Fruit fly (Drosophila melanogaster): Measurements from ENCODE around the gene Tl.

Gene Tl

DNA sequence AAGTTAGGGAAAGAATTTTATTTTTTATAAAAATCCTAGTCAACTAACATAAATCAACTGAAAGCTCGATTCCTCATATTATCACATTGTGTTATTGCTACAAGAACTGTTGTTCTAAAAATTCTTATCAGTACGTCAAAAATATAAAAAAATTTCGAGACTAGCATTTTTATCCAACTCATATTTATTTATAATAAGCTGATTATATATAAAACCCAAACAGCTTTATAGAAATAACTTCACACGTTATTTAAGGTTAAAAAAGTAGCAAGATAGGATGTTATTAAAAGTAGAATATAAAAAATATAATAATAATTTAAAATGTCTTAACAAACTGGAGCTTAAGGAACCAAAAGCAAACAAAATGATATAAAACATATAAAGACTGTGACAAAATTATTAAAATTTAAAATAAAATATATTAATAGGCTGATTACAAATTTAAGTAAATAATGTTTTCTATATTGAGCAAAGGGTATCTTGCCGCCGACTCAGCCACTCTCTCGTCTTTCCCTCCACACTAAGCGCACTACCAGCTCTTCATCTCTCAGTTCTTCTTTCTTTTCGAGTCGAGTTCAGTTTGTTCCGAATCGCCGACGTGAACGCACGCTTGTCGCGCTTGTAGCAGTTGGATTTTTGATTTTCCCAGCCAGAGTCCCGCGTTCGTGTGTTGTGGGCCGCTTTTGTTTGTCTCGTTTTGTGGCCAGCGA lies at the start of gene Tl:
Gene Tl, plus strand, starts transcription at position 573 of the 710 bp plus-strand sequence.
- TF ChIP-seq Ets98B (GFP tag; IDR thresholded peaks at IDR 0.05) (peak; percentile 63), CG34367 (tag; optimal IDR thresholded peaks at IDR 0.05) (no peak), CG8159 (tag; optimal IDR thresholded peaks at IDR 0.05) (peak; percentile 19), CG9948 (tag; optimal IDR thresholded peaks at IDR 0.05) (peak; percentile 26), gl (tag; optimal IDR thresholded peaks at IDR 0.05) (no peak), Pif1A (GFP tag; optimal IDR thresholded peaks at IDR 0.05) (no peak), Pif1B (GFP tag; optimal IDR thresholded peaks at IDR 0.05) (no peak), rn (GFP tag; IDR thresholded peaks at IDR 0.05) (0 out of 2 replicates have a peak, but pooled peaks have one; percentile 8), CG13204 (GFP tag; optimal IDR thresholded peaks at IDR 0.05) (no peak), CG14655 (GFP tag; optimal IDR thresholded peaks at IDR 0.05) (peak; percentile 25), EcR (GFP tag; optimal IDR thresholded peaks at IDR 0.05) (peak; percentile 61), CG10348 (GFP tag; IDR thresholded peaks at IDR 0.05) (no peak), Snoo (tag; optimal IDR thresholded peaks at IDR 0.05) (no peak), CG4496 (GFP tag; IDR thresholded peaks at IDR 0.05) (peak; percentile 68), CG12605 (GFP tag; IDR thresholded peaks at IDR 0.05) (no peak; the same call in 1 of the 2 replicates), CG32121 (GFP tag; IDR thresholded peaks at IDR 0.05) (0 out of 2 replicates have a peak, but pooled peaks have one; percentile 15), fd96Ca (GFP tag; IDR thresholded peaks at IDR 0.05) (peak; percentile 45; the same call in 1 of the 3 replicates)

DNA sequence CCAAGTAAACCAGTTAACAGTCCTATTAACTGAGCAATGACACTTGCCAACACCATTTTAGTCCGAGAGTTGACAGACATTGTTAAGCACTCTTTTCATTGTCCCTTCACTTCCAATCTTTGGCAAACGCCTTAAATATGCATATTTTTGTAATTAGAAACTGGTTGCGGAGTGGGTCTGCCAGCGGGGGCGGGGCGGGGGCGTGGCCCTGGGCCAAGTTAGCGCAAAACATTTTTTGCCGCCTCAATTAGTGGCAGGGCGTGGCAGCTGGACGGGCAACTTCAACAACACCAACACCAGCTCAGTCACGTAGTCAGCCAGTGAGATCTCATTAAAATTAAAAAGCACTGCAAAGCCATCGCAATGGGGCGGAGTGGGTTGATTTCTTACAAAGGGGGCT lies 37.1 kb upstream of the Tl start:
- no peak for TF ChIP-seq CG34367 (tag; optimal IDR thresholded peaks at IDR 0.05)

DNA sequence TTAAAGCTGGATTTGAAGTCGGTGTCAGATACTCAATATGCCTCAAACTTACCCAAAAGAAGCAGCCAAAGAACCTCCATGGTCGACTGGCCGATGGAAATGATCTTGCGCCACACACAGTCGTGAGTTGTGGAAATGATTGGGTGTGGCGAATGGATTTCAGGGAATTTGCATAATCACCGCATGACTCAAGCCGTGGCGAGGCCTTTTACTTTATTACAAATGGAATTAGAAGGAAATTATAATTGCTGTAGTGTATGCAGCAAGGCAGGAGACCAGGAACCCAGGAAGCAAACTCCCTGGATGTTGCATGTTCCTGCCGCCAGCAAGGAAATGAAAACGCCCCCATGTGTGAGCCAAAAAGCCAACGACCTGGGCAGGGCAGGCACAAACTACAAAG lies 14.7 kb upstream of the Tl start, which contains the start of gene CG42789:
Gene CG42789, minus strand, starts transcription at position 101 of the 400 bp plus-strand sequence.
- TF ChIP-seq CG4496 (GFP tag; IDR thresholded peaks at IDR 0.05) (no peak), CG14655 (GFP tag; optimal IDR thresholded peaks at IDR 0.05) (no peak), EcR (GFP tag; optimal IDR thresholded peaks at IDR 0.05) (no peak), gl (tag; optimal IDR thresholded peaks at IDR 0.05) (no peak), CG34367 (tag; optimal IDR thresholded peaks at IDR 0.05) (no peak), CG8159 (tag; optimal IDR thresholded peaks at IDR 0.05) (no peak), Pif1B (GFP tag; optimal IDR thresholded peaks at IDR 0.05) (no peak), CG12605 (GFP tag; IDR thresholded peaks at IDR 0.05) (no peak), CG10348 (GFP tag; IDR thresholded peaks at IDR 0.05) (no peak), Pif1A (GFP tag; optimal IDR thresholded peaks at IDR 0.05) (no peak), CG32121 (GFP tag; IDR thresholded peaks at IDR 0.05) (no peak), D1 (tag; optimal IDR thresholded peaks at IDR 0.05) (no peak), fd96Ca (GFP tag; IDR thresholded peaks at IDR 0.05) (no peak), Ets98B (GFP tag; IDR thresholded peaks at IDR 0.05) (no peak), rn (GFP tag; IDR thresholded peaks at IDR 0.05) (no peak), CG15710 (tag; optimal IDR thresholded peaks at IDR 0.05) (no peak), CG9948 (tag; optimal IDR thresholded peaks at IDR 0.05) (no peak), CG13204 (GFP tag; optimal IDR thresholded peaks at IDR 0.05) (no peak), Snoo (tag; optimal IDR thresholded peaks at IDR 0.05) (no peak)

DNA sequence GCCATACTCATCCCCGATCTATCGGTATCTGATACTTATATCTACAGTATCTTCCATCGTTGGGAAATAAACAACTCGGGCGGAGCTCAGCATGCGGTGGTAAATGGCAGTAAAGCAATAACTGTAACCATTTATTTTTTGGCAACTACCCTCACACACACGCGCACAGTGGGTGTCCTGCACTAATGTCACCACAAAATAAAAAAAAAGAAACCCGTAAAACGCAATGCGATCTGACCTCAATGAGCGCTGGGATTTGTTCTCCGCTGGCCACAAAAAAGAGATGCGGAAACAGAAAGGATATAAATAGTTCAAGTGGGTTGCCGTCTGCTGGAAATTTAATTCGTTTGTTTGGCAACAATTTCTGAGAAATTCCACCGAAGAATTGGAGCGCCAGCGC lies 7.0 kb upstream of the Tl start:
- no peak for TF ChIP-seq CG32121 (GFP tag; IDR thresholded peaks at IDR 0.05)
- no peak for TF ChIP-seq CG10348 (GFP tag; IDR thresholded peaks at IDR 0.05)
- no peak for TF ChIP-seq CG8301 (tag; optimal IDR thresholded peaks at IDR 0.05)
- TF ChIP-seq CG14655 (GFP tag; optimal IDR thresholded peaks at IDR 0.05) = no peak
- no peak for TF ChIP-seq CG8159 (tag; optimal IDR thresholded peaks at IDR 0.05)
- no peak for TF ChIP-seq fd96Ca (GFP tag; IDR thresholded peaks at IDR 0.05)
- TF ChIP-seq CG9948 (tag; optimal IDR thresholded peaks at IDR 0.05) = no peak
- TF ChIP-seq CG12605 (GFP tag; IDR thresholded peaks at IDR 0.05) = no peak
- TF ChIP-seq Pif1B (GFP tag; optimal IDR thresholded peaks at IDR 0.05) = no peak

DNA sequence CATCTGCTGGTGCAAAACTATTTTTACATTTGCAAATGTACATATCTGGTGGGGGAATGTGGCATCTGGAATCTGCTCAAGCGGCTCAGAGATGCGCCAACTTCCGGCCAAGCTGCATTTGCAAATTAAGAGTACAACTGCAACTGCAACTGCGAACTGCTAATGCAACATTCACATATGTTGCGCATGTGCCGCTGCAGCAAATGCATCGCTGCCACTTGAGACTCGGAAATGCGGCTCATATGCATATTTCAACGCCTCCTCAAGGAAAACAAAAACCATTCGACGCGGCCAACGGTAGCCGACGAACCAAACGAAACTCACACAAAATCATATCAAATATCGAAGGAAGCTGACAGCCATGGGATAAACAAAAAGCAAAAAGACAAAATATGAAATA lies 3.5 kb upstream of the Tl start:
- TF ChIP-seq CG17806 (tag; optimal IDR thresholded peaks at IDR 0.05) = no peak
- TF ChIP-seq CG14655 (GFP tag; optimal IDR thresholded peaks at IDR 0.05) = no peak
- TF ChIP-seq Pif1B (GFP tag; optimal IDR thresholded peaks at IDR 0.05) = no peak
- TF ChIP-seq Snoo (tag; optimal IDR thresholded peaks at IDR 0.05) = no peak
- no peak for TF ChIP-seq CG13204 (GFP tag; optimal IDR thresholded peaks at IDR 0.05)
- TF ChIP-seq CG12605 (GFP tag; IDR thresholded peaks at IDR 0.05) = no peak
- TF ChIP-seq D1 (tag; optimal IDR thresholded peaks at IDR 0.05) = no peak
- no peak for TF ChIP-seq CG32121 (GFP tag; IDR thresholded peaks at IDR 0.05)

DNA sequence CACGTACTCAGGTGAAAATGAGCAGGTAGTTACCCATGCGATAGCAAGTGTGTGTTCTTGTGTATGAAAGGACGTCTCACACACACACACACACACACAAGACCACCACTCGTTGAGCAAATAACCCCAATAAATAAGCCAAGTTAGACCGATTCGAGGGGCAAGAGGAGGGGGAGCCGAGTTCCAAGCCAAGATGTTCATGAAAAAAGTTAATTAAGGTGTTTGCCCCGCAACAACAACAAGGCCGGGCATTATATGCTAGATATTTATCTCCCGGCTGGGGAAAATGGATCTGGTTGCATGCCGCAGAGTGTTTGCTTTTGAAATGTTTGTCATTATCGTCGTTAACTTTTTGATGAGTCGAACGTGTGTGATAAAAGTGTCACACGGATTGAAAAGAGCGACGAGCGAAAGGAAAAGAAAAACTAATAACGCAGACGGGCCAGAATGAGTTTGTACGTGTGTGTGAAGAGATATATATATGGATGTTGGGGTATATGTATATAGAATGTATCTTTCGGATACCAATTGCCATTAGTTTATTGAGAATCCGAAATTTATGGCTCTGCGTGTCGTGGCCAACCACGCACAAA lies 2.2 kb upstream of the Tl start:
- TF ChIP-seq CG15710 (tag; optimal IDR thresholded peaks at IDR 0.05) (no peak), CG8301 (tag; optimal IDR thresholded peaks at IDR 0.05) (no peak), CG13204 (GFP tag; optimal IDR thresholded peaks at IDR 0.05) (no peak), CG17806 (tag; optimal IDR thresholded peaks at IDR 0.05) (no peak), Ets98B (GFP tag; IDR thresholded peaks at IDR 0.05) (no peak), CG8159 (tag; optimal IDR thresholded peaks at IDR 0.05) (no peak), D1 (tag; optimal IDR thresholded peaks at IDR 0.05) (no peak), CG32121 (GFP tag; IDR thresholded peaks at IDR 0.05) (no peak), Pif1B (GFP tag; optimal IDR thresholded peaks at IDR 0.05) (no peak), CG12605 (GFP tag; IDR thresholded peaks at IDR 0.05) (no peak), Snoo (tag; optimal IDR thresholded peaks at IDR 0.05) (no peak), CG34367 (tag; optimal IDR thresholded peaks at IDR 0.05) (no peak), CG10348 (GFP tag; IDR thresholded peaks at IDR 0.05) (no peak), fd96Ca (GFP tag; IDR thresholded peaks at IDR 0.05) (no peak), rn (GFP tag; IDR thresholded peaks at IDR 0.05) (no peak), CG9948 (tag; optimal IDR thresholded peaks at IDR 0.05) (no peak), EcR (GFP tag; optimal IDR thresholded peaks at IDR 0.05) (no peak), gl (tag; optimal IDR thresholded peaks at IDR 0.05) (no peak)
